Fruit fly (Drosophila melanogaster) whole organism, embryonic: ENCODE data around the gene CG15537.

ENCODE experiments used
- CG7357 ChIP-seq: fragments of 200-800 bp; sonication (Bioruptor generic); IDR thresholded peaks from 3 replicates; pipeline ENCODE4 v1.3.6; 2022; ENCODE audit warnings: missing biosample characterization, missing genetic modification characterization
- luna ChIP-seq: fragments of 200-800 bp; sonication (Bioruptor generic); optimal IDR thresholded peaks from 2 replicates; lab custom pipeline; 2016; ENCODE audit warnings: missing biosample characterization, missing genetic modification characterization
- odd ChIP-seq: fragments of 200-800 bp; sonication (Bioruptor generic); optimal IDR thresholded peaks from 2 replicates; lab custom pipeline; 2017; ENCODE audit warnings: missing biosample characterization, mild to moderate bottlenecking, missing genetic modification characterization
- pzg ChIP-seq: fragments of 200-800 bp; sonication (Bioruptor generic); optimal IDR thresholded peaks from 3 replicates; lab custom pipeline; 2018; ENCODE audit warnings: missing biosample characterization, mild to moderate bottlenecking, missing genetic modification characterization, moderate library complexity

DNA sequence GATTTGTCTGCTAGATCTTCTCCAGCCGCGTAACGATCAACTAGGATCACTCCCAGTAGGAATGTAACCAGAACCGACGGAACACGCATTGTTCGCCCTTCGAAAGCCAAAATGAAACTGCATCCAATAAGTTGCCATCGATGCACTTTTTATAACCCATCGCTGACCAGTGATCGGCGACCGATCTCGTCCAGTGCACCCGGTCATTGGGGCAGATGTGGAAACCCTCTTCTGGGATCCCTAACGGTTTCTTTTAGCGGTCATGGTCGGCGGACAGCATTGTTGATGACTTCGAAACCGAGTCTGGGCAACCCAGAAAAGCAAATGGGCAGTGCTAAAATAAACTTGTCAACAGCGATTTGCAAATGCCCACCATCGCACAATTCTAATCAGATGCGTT, 1.5 kb upstream of the CG15537 start, which contains the start of gene Osi23:
- TF ChIP-seq luna (no peak), pzg (GFP tag; lab: Kevin White, UChicago) (no peak), CG7357 (GFP tag; lab: Robert Waterston, UW) (no peak), odd (GFP tag; lab: Kevin White, UChicago) (no peak)
